Worm (Caenorhabditis elegans) whole organism, L2 larva: Measurements from ENCODE around the gene F14F7.5.

Source experiments
- C34F6.9 ChIP-seq: fragments of 150-350 bp; optimal IDR thresholded peaks from 2 replicates; lab custom pipeline; 2014; ENCODE audit warnings: missing biosample characterization, missing genetic modification characterization
- F13H6.1 ChIP-seq: sonication (generic microtip); optimal IDR thresholded peaks from 2 replicates; lab custom pipeline; 2016; ENCODE audit warnings: missing genetic modification characterization, missing compliant biosample characterization
- ZK546.5 ChIP-seq: sonication (generic microtip); optimal IDR thresholded peaks from 2 replicates; lab custom pipeline; 2017; ENCODE audit warnings: missing biosample characterization, missing genetic modification characterization
- alr-1 ChIP-seq: fragments of 150-350 bp; optimal IDR thresholded peaks from 2 replicates; lab custom pipeline; 2014; ENCODE audit warnings: missing biosample characterization, missing genetic modification characterization
- aly-2 ChIP-seq: fragments of 150-350 bp; optimal IDR thresholded peaks from 2 replicates; lab custom pipeline; 2014; ENCODE audit warnings: missing biosample characterization, missing genetic modification characterization
- ama-1 ChIP-seq: fragments of 150-350 bp; optimal IDR thresholded peaks from 2 replicates; lab custom pipeline; 2018; ENCODE audit warnings: inconsistent platforms
- blmp-1 ChIP-seq: sonication (generic microtip); optimal IDR thresholded peaks from 2 replicates; lab custom pipeline; 2017; ENCODE audit warnings: missing genetic modification characterization, mild to moderate bottlenecking, missing compliant biosample characterization, antibody characterized with exemption, moderate library complexity; ENCODE audit not compliant: insufficient read depth
- crh-2 ChIP-seq: sonication (generic microtip); optimal IDR thresholded peaks from 2 replicates; lab custom pipeline; 2017; ENCODE audit warnings: missing biosample characterization, missing genetic modification characterization
- egl-27 ChIP-seq: sonication (generic microtip); optimal IDR thresholded peaks from 3 replicates; lab custom pipeline; 2017; ENCODE audit warnings: missing biosample characterization, missing genetic modification reagents, missing genetic modification characterization
- elt-1 ChIP-seq: fragments of 150-350 bp; optimal IDR thresholded peaks from 2 replicates; lab custom pipeline; 2014; ENCODE audit warnings: missing biosample characterization, missing genetic modification characterization
- elt-3 ChIP-seq: sonication (generic microtip); optimal IDR thresholded peaks from 2 replicates; lab custom pipeline; 2017; ENCODE audit warnings: missing biosample characterization, missing genetic modification characterization
- fos-1 ChIP-seq: fragments of 150-350 bp; optimal IDR thresholded peaks from 2 replicates; lab custom pipeline; 2014; ENCODE audit warnings: missing biosample characterization, missing genetic modification characterization
- gmeb-1 ChIP-seq: fragments of 150-350 bp; optimal IDR thresholded peaks from 2 replicates; lab custom pipeline; 2014; ENCODE audit warnings: missing biosample characterization, missing genetic modification characterization
- lin-11 ChIP-seq: fragments of 150-350 bp; sonication (generic microtip); optimal IDR thresholded peaks from 2 replicates; lab custom pipeline; 2014; ENCODE audit warnings: missing biosample characterization, missing genetic modification characterization, inconsistent platforms, mixed read lengths
- lin-13 ChIP-seq: fragments of 150-350 bp; optimal IDR thresholded peaks from 2 replicates; lab custom pipeline; 2014; ENCODE audit warnings: missing biosample characterization, missing genetic modification reagents, missing genetic modification characterization
- lsy-2 ChIP-seq, 2 experiments: fragments of 150-350 bp in 1 of 2; sonication (generic microtip) in 1 of 2; optimal IDR thresholded peaks; 2 replicates each; lab custom pipeline; 2014 to 2017; ENCODE audit warnings: missing biosample characterization in 2 of 2, missing genetic modification characterization in 2 of 2
- mab-5 ChIP-seq: fragments of 150-350 bp; optimal IDR thresholded peaks from 2 replicates; lab custom pipeline; 2014; ENCODE audit warnings: missing biosample characterization, missing genetic modification characterization
- mdl-1 ChIP-seq, 2 experiments: fragments of 150-350 bp in 1 of 2; sonication (generic microtip) in 1 of 2; optimal IDR thresholded peaks; 2 replicates each; lab custom pipeline; 2017; ENCODE audit warnings: missing biosample characterization in 2 of 2, missing genetic modification characterization in 2 of 2
- nhr-11 ChIP-seq: fragments of 150-350 bp; optimal IDR thresholded peaks from 2 replicates; lab custom pipeline; 2014; ENCODE audit warnings: missing biosample characterization, missing genetic modification characterization
- nhr-12 ChIP-seq: fragments of 150-350 bp; optimal IDR thresholded peaks from 2 replicates; lab custom pipeline; 2014; ENCODE audit warnings: missing biosample characterization, missing genetic modification characterization
- nhr-129 ChIP-seq: fragments of 150-350 bp; optimal IDR thresholded peaks from 2 replicates; lab custom pipeline; 2014; ENCODE audit warnings: missing biosample characterization, missing genetic modification characterization
- nhr-23 ChIP-seq: fragments of 150-350 bp; optimal IDR thresholded peaks from 2 replicates; lab custom pipeline; 2014; ENCODE audit warnings: missing biosample characterization, missing genetic modification reagents, missing genetic modification characterization
- nhr-237 ChIP-seq: fragments of 150-350 bp; optimal IDR thresholded peaks from 2 replicates; lab custom pipeline; 2014; ENCODE audit warnings: missing biosample characterization, missing genetic modification characterization
- nhr-25 ChIP-seq: fragments of 150-350 bp; sonication (generic microtip); optimal IDR thresholded peaks from 3 replicates; lab custom pipeline; 2014; ENCODE audit warnings: missing biosample characterization, missing genetic modification characterization
- nhr-6 ChIP-seq: fragments of 150-350 bp; optimal IDR thresholded peaks from 2 replicates; lab custom pipeline; 2014; ENCODE audit warnings: missing biosample characterization, missing genetic modification characterization
- peb-1 ChIP-seq: fragments of 150-350 bp; optimal IDR thresholded peaks from 2 replicates; lab custom pipeline; 2014; ENCODE audit warnings: missing biosample characterization, missing genetic modification characterization
- sem-4 ChIP-seq: fragments of 150-350 bp; optimal IDR thresholded peaks from 2 replicates; lab custom pipeline; 2014; ENCODE audit warnings: missing biosample characterization, missing genetic modification reagents, missing genetic modification characterization
- skn-1 ChIP-seq: sonication (generic microtip); optimal IDR thresholded peaks from 2 replicates; lab custom pipeline; 2017; ENCODE audit warnings: missing biosample characterization, missing genetic modification characterization
- sma-3 ChIP-seq: sonication (generic microtip); optimal IDR thresholded peaks from 2 replicates; lab custom pipeline; 2016; ENCODE audit warnings: missing genetic modification reagents, missing genetic modification characterization, missing compliant biosample characterization
- sma-9 ChIP-seq, 2 experiments: fragments of 150-350 bp in 1 of 2; sonication (generic microtip) in 1 of 2; optimal IDR thresholded peaks; 2 replicates each; lab custom pipeline; 2014 to 2016; ENCODE audit warnings: missing genetic modification characterization in 2 of 2, mild to moderate bottlenecking in 1 of 2, missing biosample characterization in 1 of 2, missing compliant biosample characterization in 1 of 2, missing genetic modification reagents in 1 of 2, moderate library complexity in 1 of 2
- snpc-4 ChIP-seq: fragments of 150-350 bp; optimal IDR thresholded peaks from 2 replicates; lab custom pipeline; 2014; ENCODE audit warnings: missing biosample characterization, missing genetic modification characterization
- unc-55 ChIP-seq: fragments of 150-350 bp; sonication (generic microtip); optimal IDR thresholded peaks from 3 replicates; lab custom pipeline; 2014; ENCODE audit warnings: missing biosample characterization, missing genetic modification reagents, missing genetic modification characterization
- unc-62 ChIP-seq: fragments of 150-350 bp; optimal IDR thresholded peaks from 2 replicates; lab custom pipeline; 2014; ENCODE audit warnings: missing biosample characterization, missing genetic modification reagents, missing genetic modification characterization
- zag-1 ChIP-seq: fragments of 150-350 bp; optimal IDR thresholded peaks from 2 replicates; lab custom pipeline; 2014; ENCODE audit warnings: missing biosample characterization, missing genetic modification characterization
- ztf-1 ChIP-seq: fragments of 200-800 bp; sonication (Bioruptor generic); conservative IDR thresholded peaks from 2 replicates; pipeline ENCODE4 v1.3.6; 2022; ENCODE audit warnings: missing genetic modification characterization, missing compliant biosample characterization
- ztf-4 ChIP-seq: fragments of 150-350 bp; optimal IDR thresholded peaks from 2 replicates; lab custom pipeline; 2014; ENCODE audit warnings: missing biosample characterization, missing genetic modification characterization

F14F7.5 gene

ce11 chrIII:12998252-12998651, 33.5 kb upstream of the F14F7.5 start:
- no peak for TF ChIP-seq peb-1 (tag; lab: Kevin White, UChicago)
- no peak for TF ChIP-seq nhr-12
- TF ChIP-seq blmp-1 (tag; lab: Kevin White, UChicago): no peak
- no peak for TF ChIP-seq elt-1
- TF ChIP-seq sma-3 (GFP tag; lab: Kevin White, UChicago): no peak
- no peak for TF ChIP-seq C34F6.9 (tag; lab: Kevin White, UChicago)
- no peak for TF ChIP-seq egl-27 (tag; lab: Kevin White, UChicago)
- no peak for TF ChIP-seq crh-2 (tag; lab: Kevin White, UChicago)

- TF ChIP-seq fos-1 (tag; lab: Kevin White, UChicago) (peak; percentile 54), unc-62 (GFP tag; lab: Kevin White, UChicago) (no peak), ztf-1 (GFP tag; lab: Robert Waterston, UW) (no peak)
Measured at ce11 chrIII:13000457-13000856, 31.3 kb upstream of the F14F7.5 start, which contains the start of gene ZK1010.8. TSS of gene ZK1010.8 (minus strand) at chrIII:13000670.

ce11 chrIII:13002098-13002497, 29.7 kb upstream of the F14F7.5 start, which contains the start of gene ZK1010.10:
TSS of gene ZK1010.10 (plus strand) at chrIII:13002383.
- TF ChIP-seq lsy-2 (tag; optimal IDR thresholded peaks at IDR 0.05; lab: Kevin White, UChicago): peak in 1 of 2 experiments; percentile 70
- TF ChIP-seq nhr-237: no peak
- TF ChIP-seq sma-3 (GFP tag; lab: Kevin White, UChicago): no peak
- peak; percentile 71 for TF ChIP-seq crh-2 (tag; lab: Kevin White, UChicago)
- TF ChIP-seq nhr-11 (tag; lab: Kevin White, UChicago): no peak
- peak; percentile 7 for TF ChIP-seq zag-1
- no peak for TF ChIP-seq snpc-4 (tag; lab: Kevin White, UChicago)
- TF ChIP-seq fos-1 (tag; lab: Kevin White, UChicago): peak; percentile 55
- no peak for TF ChIP-seq elt-3 (tag; lab: Kevin White, UChicago)
- no peak for TF ChIP-seq ZK546.5 (tag; lab: Kevin White, UChicago)
- peak; percentile 30 for TF ChIP-seq F13H6.1 (tag; lab: Kevin White, UChicago)
- peak; percentile 90 for TF ChIP-seq unc-55 (GFP tag; lab: Kevin White, UChicago)
- TF ChIP-seq gmeb-1: peak; percentile 14
- peak; percentile 12 for TF ChIP-seq mab-5 (tag; lab: Kevin White, UChicago)
- no peak for TF ChIP-seq unc-62 (GFP tag; lab: Kevin White, UChicago)
- TF ChIP-seq ztf-4 (tag; lab: Kevin White, UChicago): no peak
- peak; percentile 46 for TF ChIP-seq nhr-129 (tag; lab: Kevin White, UChicago)
- TF ChIP-seq lin-13 (GFP tag; lab: Kevin White, UChicago): no peak
- TF ChIP-seq nhr-25 (tag; lab: Kevin White, UChicago): no peak
- no peak for TF ChIP-seq lin-11 (tag; lab: Kevin White, UChicago)
- TF ChIP-seq sma-9 (GFP tag; optimal IDR thresholded peaks at IDR 0.05; lab: Kevin White, UChicago): no peak
- TF ChIP-seq sma-9 (tag; optimal IDR thresholded peaks at IDR 0.05; lab: Kevin White, UChicago): no peak
- TF ChIP-seq aly-2: no peak
- no peak for TF ChIP-seq skn-1 (tag; lab: Kevin White, UChicago)
- peak; percentile 69 for TF ChIP-seq C34F6.9 (tag; lab: Kevin White, UChicago)
- no peak for TF ChIP-seq ama-1 (lab: Kevin White, UChicago)
- TF ChIP-seq nhr-6: no peak
- no peak for TF ChIP-seq ztf-1 (GFP tag; lab: Robert Waterston, UW)
- peak; percentile 18 for TF ChIP-seq egl-27 (tag; lab: Kevin White, UChicago)
- TF ChIP-seq alr-1: no peak
- peak; percentile 55 for TF ChIP-seq sem-4
- no peak for TF ChIP-seq peb-1 (tag; lab: Kevin White, UChicago)
- no peak for TF ChIP-seq blmp-1 (tag; lab: Kevin White, UChicago)

ce11 chrIII:13004316-13004715, 27.5 kb upstream of the F14F7.5 start:
- no peak for TF ChIP-seq nhr-129 (tag; lab: Kevin White, UChicago)
- TF ChIP-seq nhr-23: no peak
- no peak for TF ChIP-seq nhr-25 (tag; lab: Kevin White, UChicago)
- no peak for TF ChIP-seq mdl-1 (tag; optimal IDR thresholded peaks at IDR 0.05; lab: Kevin White, UChicago)
- no peak for TF ChIP-seq ZK546.5 (tag; lab: Kevin White, UChicago)
- no peak for TF ChIP-seq C34F6.9 (tag; lab: Kevin White, UChicago)
- TF ChIP-seq gmeb-1: no peak
- no peak for TF ChIP-seq nhr-11 (tag; lab: Kevin White, UChicago)
- TF ChIP-seq ztf-1 (GFP tag; lab: Robert Waterston, UW): no peak
